Fruit fly (Drosophila melanogaster): ENCODE measurements around the gene Inx2.

DNA sequence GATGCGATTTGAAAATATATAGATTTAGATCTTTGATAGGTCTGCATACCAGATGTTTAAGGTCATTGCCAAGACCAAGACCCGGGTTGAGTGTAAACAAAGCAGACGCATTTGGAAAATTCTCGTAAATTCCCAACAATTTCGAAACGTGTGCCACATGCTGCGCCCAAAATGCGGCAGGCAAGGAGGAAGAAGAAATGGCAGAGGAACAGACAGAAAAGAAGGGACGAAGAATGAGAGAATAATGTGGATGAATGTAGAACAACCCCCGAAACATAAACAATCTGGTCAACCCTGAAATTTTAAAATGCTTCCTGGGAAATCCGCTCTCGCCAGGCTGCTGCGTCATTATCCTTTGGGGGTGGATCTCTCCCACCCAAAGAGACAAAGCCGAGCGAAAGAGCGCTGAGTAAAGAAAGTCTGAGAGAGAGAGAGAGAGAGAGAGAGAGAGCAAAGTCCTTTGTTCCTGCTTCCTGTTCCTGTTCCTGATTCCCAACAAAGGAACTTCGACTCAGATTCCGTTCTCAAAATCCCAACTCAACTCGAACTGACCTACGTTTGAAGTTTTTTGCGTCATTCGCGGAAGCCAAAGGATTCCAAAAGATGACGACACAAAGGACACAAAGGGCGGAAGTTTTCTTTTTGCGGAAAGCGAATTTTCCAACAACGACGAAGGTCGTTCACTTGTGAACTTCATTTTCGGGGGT, 9.7 kb upstream of the Inx2 start:
- TF ChIP-seq CG7786 (GFP tag; optimal IDR thresholded peaks at IDR 0.05) = no peak
- TF ChIP-seq dati (GFP tag; IDR thresholded peaks at IDR 0.05) = no peak
- no peak for TF ChIP-seq CG17802 (tag; optimal IDR thresholded peaks at IDR 0.05)
- TF ChIP-seq Lhr (GFP tag; optimal IDR thresholded peaks at IDR 0.05) = no peak
- no peak for TF ChIP-seq CG15601 (tag; optimal IDR thresholded peaks at IDR 0.05)
- no peak for TF ChIP-seq nom (GFP tag; optimal IDR thresholded peaks at IDR 0.05)
- TF ChIP-seq CG1529 (GFP tag; optimal IDR thresholded peaks at IDR 0.05) = no peak
- no peak for TF ChIP-seq her (GFP tag; optimal IDR thresholded peaks at IDR 0.05)
- no peak for TF ChIP-seq repo (GFP tag; optimal IDR thresholded peaks at IDR 0.05)
- TF ChIP-seq bigmax (GFP tag; optimal IDR thresholded peaks at IDR 0.05) = no peak
- no peak for TF ChIP-seq CG1603 (tag; optimal IDR thresholded peaks at IDR 0.05)
- no peak for TF ChIP-seq C15 (GFP tag; IDR thresholded peaks at IDR 0.05)
- no peak for TF ChIP-seq CG4404 (GFP tag; IDR thresholded peaks at IDR 0.05)
